Worm (Caenorhabditis elegans) whole organism, L2 larva: ENCODE results near the gene bgnt-1.1.

ENCODE experiments used
- gmeb-1 ChIP-seq: fragments of 150-350 bp; optimal IDR thresholded peaks from 2 replicates; lab custom pipeline; 2014; ENCODE audit warnings: missing biosample characterization, missing genetic modification characterization
- mdl-1 ChIP-seq, 2 experiments: fragments of 150-350 bp in 1 of 2; sonication (generic microtip) in 1 of 2; optimal IDR thresholded peaks; 2 replicates each; lab custom pipeline; 2017; ENCODE audit warnings: missing biosample characterization in 2 of 2, missing genetic modification characterization in 2 of 2
- nhr-25 ChIP-seq: fragments of 150-350 bp; sonication (generic microtip); optimal IDR thresholded peaks from 3 replicates; lab custom pipeline; 2014; ENCODE audit warnings: missing biosample characterization, missing genetic modification characterization
- snpc-4 ChIP-seq: fragments of 150-350 bp; optimal IDR thresholded peaks from 2 replicates; lab custom pipeline; 2014; ENCODE audit warnings: missing biosample characterization, missing genetic modification characterization
- ztf-11 ChIP-seq: sonication (generic microtip); optimal IDR thresholded peaks from 2 replicates; lab custom pipeline; 2017; ENCODE audit warnings: missing biosample characterization, missing genetic modification characterization

- TF ChIP-seq snpc-4 (tag; lab: Kevin White, UChicago) (no peak), gmeb-1 (tag; lab: Kevin White, UChicago) (no peak), mdl-1 (tag; optimal IDR thresholded peaks at IDR 0.05; lab: Kevin White, UChicago) (no peak), nhr-25 (tag; lab: Kevin White, UChicago) (no peak), ztf-11 (no peak)
These were observed 29.7 kb upstream of the bgnt-1.1 start for ce11 chrIV:10442904-10443303.
